Fruit fly (Drosophila melanogaster) whole organism, wandering third instar larva: ENCODE measurements around the gene CG15480.

Experiments used
- HLH106 ChIP-seq: fragments of 200-800 bp; optimal IDR thresholded peaks from 3 replicates; lab custom pipeline; 2019; ENCODE audit warnings: missing biosample characterization, mild to moderate bottlenecking, missing genetic modification characterization, moderate library complexity
- Mio ChIP-seq: sonication (Bioruptor generic); optimal IDR thresholded peaks from 2 replicates; lab custom pipeline; 2016; ENCODE audit warnings: missing biosample characterization, missing genetic modification characterization
- OdsH ChIP-seq: fragments of 200-800 bp; sonication (Bioruptor generic); optimal IDR thresholded peaks from 2 replicates; lab custom pipeline; 2016; ENCODE audit warnings: missing biosample characterization, mild to moderate bottlenecking, missing genetic modification characterization

DNA sequence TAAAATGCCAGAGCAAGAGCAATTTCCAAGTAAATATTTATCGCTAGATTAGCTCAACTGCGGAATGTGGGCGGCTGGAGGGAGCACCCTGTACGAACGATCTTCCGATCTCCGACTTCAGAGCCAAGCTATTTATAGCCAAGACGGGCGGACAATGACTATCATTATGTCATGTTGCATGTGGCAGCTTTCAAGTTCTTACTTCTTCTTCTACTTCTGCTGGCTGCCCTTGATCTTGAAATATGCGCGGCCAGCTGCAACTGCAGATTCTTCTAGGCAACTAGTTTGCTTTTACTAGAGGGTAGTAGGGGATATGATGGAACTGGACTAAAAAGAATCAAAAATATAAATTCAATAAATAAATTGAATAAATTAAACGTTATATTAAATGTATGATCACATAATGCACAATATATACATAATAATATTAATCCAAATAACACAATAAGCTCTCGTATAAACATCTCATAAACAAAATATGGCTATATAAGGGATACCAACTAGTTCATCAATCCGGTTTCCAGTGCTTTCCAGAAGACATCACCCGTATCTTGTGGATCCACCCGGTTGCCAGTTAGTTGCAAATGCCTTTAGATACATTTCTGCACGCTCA lies 43.1 kb upstream of the CG15480 start:
- no peak for TF ChIP-seq OdsH (GFP tag; lab: Kevin White, UChicago)
- TF ChIP-seq HLH106 (tag; lab: Kevin White, UChicago) = no peak
- TF ChIP-seq Mio (GFP tag; lab: Kevin White, UChicago) = no peak
